Worm (Caenorhabditis elegans): ENCODE data around the gene daf-12.

daf-12 gene

DNA sequence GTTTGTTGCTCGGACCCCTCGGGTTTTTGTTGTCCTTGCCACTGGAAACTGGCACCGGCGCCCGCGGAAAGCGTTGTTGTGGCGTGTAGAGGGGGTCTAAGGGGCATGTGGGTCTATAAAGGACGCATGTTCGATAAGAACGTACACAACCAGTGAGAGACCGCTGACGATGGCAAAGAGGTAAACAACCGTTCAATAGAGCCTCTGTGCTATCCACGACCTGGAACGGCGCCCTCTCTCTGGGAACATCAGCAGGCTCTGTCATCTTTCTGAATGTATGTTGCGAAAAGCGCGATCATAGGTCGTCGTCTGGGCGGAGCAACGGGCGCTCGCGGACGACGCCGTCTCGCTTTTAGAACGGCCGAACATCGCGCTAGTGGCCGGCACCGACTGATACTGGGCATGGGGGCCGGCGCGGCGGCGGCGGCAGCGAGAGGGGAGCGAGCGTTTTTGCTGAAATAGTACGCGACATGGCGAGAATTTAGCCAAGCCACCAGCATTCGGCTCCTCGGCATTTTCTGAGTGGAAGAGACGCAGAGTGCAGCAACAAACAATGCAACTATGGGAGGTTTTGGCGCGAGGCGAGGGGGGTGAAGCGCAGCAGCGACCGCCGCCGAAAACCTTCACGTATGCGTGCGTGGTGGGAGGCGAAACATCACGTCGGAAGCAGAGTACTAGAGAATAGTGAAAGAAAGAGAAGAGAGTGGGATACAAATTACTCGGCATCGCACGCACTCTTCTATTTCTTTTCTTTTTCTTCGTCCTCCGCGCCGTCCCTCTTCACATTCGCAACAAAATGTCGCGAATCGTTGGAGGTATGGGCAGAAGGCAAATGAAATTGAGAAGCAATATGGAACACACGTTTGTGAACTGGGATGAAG lies 1.6 kb downstream of the daf-12 start (continued):
- no peak for TF ChIP-seq tlf-1 (GFP tag; optimal IDR thresholded peaks at IDR 0.05)
- TF ChIP-seq T07F8.4 (tag; optimal IDR thresholded peaks at IDR 0.05), result no peak
- no peak for TF ChIP-seq F23B12.7 (tag; optimal IDR thresholded peaks at IDR 0.05; ENCODE audit: insufficient read depth)
- no peak for TF ChIP-seq die-1 (tag; optimal IDR thresholded peaks at IDR 0.05)
- TF ChIP-seq ztf-22 (GFP tag; optimal IDR thresholded peaks at IDR 0.05), result no peak
- TF ChIP-seq F22D6.2 (tag; optimal IDR thresholded peaks at IDR 0.05), result no peak
- TF ChIP-seq snpc-4 (GFP tag; optimal IDR thresholded peaks at IDR 0.05), result no peak
- TF ChIP-seq snpc-4 (tag; optimal IDR thresholded peaks at IDR 0.05), result peak; percentile 34 to 57 (median 48)
- TF ChIP-seq lag-1 (GFP tag; IDR thresholded peaks at IDR 0.05), result no peak
- TF ChIP-seq B0019.2 (GFP tag; conservative IDR thresholded peaks at IDR 0.05), result no peak
- TF ChIP-seq akir-1 (GFP tag; optimal IDR thresholded peaks at IDR 0.05), result no peak
- TF ChIP-seq Y53G8AR.9 (GFP tag; conservative IDR thresholded peaks at IDR 0.05), result no peak
- TF ChIP-seq lsl-1 (GFP tag; optimal IDR thresholded peaks at IDR 0.05), result no peak
- no peak for TF ChIP-seq zim-3 (tag; optimal IDR thresholded peaks at IDR 0.05)
- TF ChIP-seq bed-1 (GFP tag; IDR thresholded peaks at IDR 0.05), result no peak
- TF ChIP-seq madf-10 (tag; optimal IDR thresholded peaks at IDR 0.05), result peak; percentile 98
- TF ChIP-seq nfya-2 (GFP tag; IDR thresholded peaks at IDR 0.05), result no peak
- no peak for TF ChIP-seq dpl-1 (GFP tag; optimal IDR thresholded peaks at IDR 0.05)
- TF ChIP-seq ceh-40 (GFP tag; IDR thresholded peaks at IDR 0.05), result no peak
- TF ChIP-seq K11D2.4 (GFP tag; IDR thresholded peaks at IDR 0.05), result peak; percentile 65
- no peak for TF ChIP-seq snpc-1.1 (tag; optimal IDR thresholded peaks at IDR 0.05; ENCODE audit: insufficient read depth)
- peak; percentile 22 for TF ChIP-seq ztf-26 (tag; optimal IDR thresholded peaks at IDR 0.05)
- no peak for TF ChIP-seq hlh-12 (tag; optimal IDR thresholded peaks at IDR 0.05)
- TF ChIP-seq hrde-1 (tag; optimal IDR thresholded peaks at IDR 0.05; ENCODE audit: borderline replicate concordance), result no peak
- peak; percentile 65 for TF ChIP-seq K12H6.12 (tag; optimal IDR thresholded peaks at IDR 0.05)
- 0 out of 2 replicates have a peak, but pooled peaks have one; percentile 13 for TF ChIP-seq bed-2 (GFP tag; IDR thresholded peaks at IDR 0.05)
- no peak for TF ChIP-seq sptf-2 (GFP tag; optimal IDR thresholded peaks at IDR 0.05)
- no peak for TF ChIP-seq nhr-120 (GFP tag; IDR thresholded peaks at IDR 0.05)
- no peak for TF ChIP-seq F37B4.10 (GFP tag; IDR thresholded peaks at IDR 0.05)
- no peak for TF ChIP-seq cebp-2 (GFP tag; IDR thresholded peaks at IDR 0.05)
- TF ChIP-seq cebp-1 (GFP tag; IDR thresholded peaks at IDR 0.05), result no peak; the same call in 1 of the 2 replicates
- peak; percentile 78 for TF ChIP-seq cebp-1 (tag; optimal IDR thresholded peaks at IDR 0.05)
- no peak for TF ChIP-seq Y95B8A.8 (GFP tag; IDR thresholded peaks at IDR 0.05)
- no peak for TF ChIP-seq F55B11.4 (tag; optimal IDR thresholded peaks at IDR 0.05; ENCODE audit: borderline replicate concordance, insufficient read depth)
- TF ChIP-seq rec-8 (tag; optimal IDR thresholded peaks at IDR 0.05), result no peak
- peak; percentile 68 for TF ChIP-seq B0336.3 (GFP tag; IDR thresholded peaks at IDR 0.05)
- no peak for TF ChIP-seq Y79H2A.3 (GFP tag; conservative IDR thresholded peaks at IDR 0.05)
- TF ChIP-seq lin-40 (tag; optimal IDR thresholded peaks at IDR 0.05), result peak; percentile 81
- peak; percentile 94 for TF ChIP-seq egrh-3 (GFP tag; IDR thresholded peaks at IDR 0.05)
- no peak for TF ChIP-seq egl-18 (GFP tag; IDR thresholded peaks at IDR 0.05)
- TF ChIP-seq let-526 (GFP tag; IDR thresholded peaks at IDR 0.05), result 0 out of 2 replicates have a peak, but pooled peaks have one; percentile 4
- TF ChIP-seq B0035.1 (tag; optimal IDR thresholded peaks at IDR 0.05), result no peak
- TF ChIP-seq pbrm-1 (GFP tag; IDR thresholded peaks at IDR 0.05), result no peak
- TF ChIP-seq unc-130 (GFP tag; optimal IDR thresholded peaks at IDR 0.05), result no peak
- TF ChIP-seq ceh-79 (tag; optimal IDR thresholded peaks at IDR 0.05), result no peak
- TF ChIP-seq egl-44 (GFP tag; IDR thresholded peaks at IDR 0.05), result no peak
- TF ChIP-seq tbx-9 (tag; optimal IDR thresholded peaks at IDR 0.05; ENCODE audit: borderline replicate concordance), result no peak
